Fruit fly (Drosophila melanogaster) whole organism, embryonic: ENCODE measurements around the gene CG34008.

Experiments used
- Antp ChIP-seq: fragments of 200-800 bp; sonication (Bioruptor generic); optimal IDR thresholded peaks from 3 replicates; lab custom pipeline; 2016; ENCODE audit warnings: missing biosample characterization, missing genetic modification characterization
- Bdp1 ChIP-seq: fragments of 200-800 bp; sonication (Bioruptor generic); optimal IDR thresholded peaks from 3 replicates; lab custom pipeline; 2016; ENCODE audit warnings: missing biosample characterization, missing genetic modification characterization
- CG10543 ChIP-seq: fragments of 200-800 bp; sonication (Bioruptor generic); optimal IDR thresholded peaks from 3 replicates; lab custom pipeline; 2017; ENCODE audit warnings: missing biosample characterization, mild to moderate bottlenecking, missing genetic modification characterization, moderate library complexity
- CG10979 ChIP-seq: fragments of 200-800 bp; sonication (Bioruptor generic); optimal IDR thresholded peaks from 2 replicates; lab custom pipeline; 2018; ENCODE audit warnings: missing biosample characterization, mild to moderate bottlenecking, missing genetic modification characterization, moderate library complexity
- CG11504 ChIP-seq: fragments of 200-800 bp; sonication (Bioruptor generic); optimal IDR thresholded peaks from 3 replicates; lab custom pipeline; 2019; ENCODE audit warnings: missing biosample characterization, mild to moderate bottlenecking, missing genetic modification characterization, moderate library complexity
- CG12071 ChIP-seq: fragments of 200-800 bp; sonication (Bioruptor generic); optimal IDR thresholded peaks from 3 replicates; lab custom pipeline; 2018; ENCODE audit warnings: missing biosample characterization, mild to moderate bottlenecking, missing genetic modification characterization
- CG13287 ChIP-seq: fragments of 200-800 bp; sonication (Bioruptor generic); IDR thresholded peaks from 2 replicates; pipeline ENCODE4 v1.3.6; 2022; ENCODE audit warnings: missing biosample characterization, missing genetic modification characterization; ENCODE audit not compliant: partially characterized antibody
- CG15514 ChIP-seq: fragments of 200-800 bp; sonication (Bioruptor generic); optimal IDR thresholded peaks from 3 replicates; lab custom pipeline; 2017; ENCODE audit warnings: missing biosample characterization, missing genetic modification characterization, mild to moderate bottlenecking, moderate library complexity, missing genetic modification reagents
- CG1647 ChIP-seq: fragments of 200-800 bp; sonication (Bioruptor generic); optimal IDR thresholded peaks from 3 replicates; lab custom pipeline; 2016; ENCODE audit warnings: missing biosample characterization, missing genetic modification characterization
- CG16813 ChIP-seq: fragments of 200-800 bp; sonication (Bioruptor generic); IDR thresholded peaks from 3 replicates; pipeline ENCODE4 v1.3.6; 2022; ENCODE audit warnings: missing biosample characterization, missing genetic modification characterization; ENCODE audit not compliant: partially characterized antibody
- CG1792 ChIP-seq: fragments of 200-800 bp; sonication (Bioruptor generic); optimal IDR thresholded peaks from 2 replicates; lab custom pipeline; 2016; ENCODE audit warnings: missing biosample characterization, missing genetic modification characterization
- CG2120 ChIP-seq: fragments of 200-800 bp; sonication (Bioruptor generic); optimal IDR thresholded peaks from 3 replicates; lab custom pipeline; 2016; ENCODE audit warnings: missing biosample characterization, missing genetic modification characterization
- CG2678 ChIP-seq: fragments of 200-800 bp; sonication (Bioruptor generic); optimal IDR thresholded peaks from 3 replicates; lab custom pipeline; 2019; ENCODE audit warnings: missing biosample characterization, mild to moderate bottlenecking, missing genetic modification characterization, moderate library complexity
- CG2712 ChIP-seq: fragments of 200-800 bp; optimal IDR thresholded peaks from 3 replicates; lab custom pipeline; 2019; ENCODE audit warnings: missing biosample characterization, mild to moderate bottlenecking, missing genetic modification characterization, moderate library complexity
- CG31365 ChIP-seq: fragments of 200-800 bp; sonication (Bioruptor generic); optimal IDR thresholded peaks from 2 replicates; lab custom pipeline; 2018; ENCODE audit warnings: missing biosample characterization, mild to moderate bottlenecking, missing genetic modification characterization
- CG6272 ChIP-seq: fragments of 200-800 bp; sonication (Bioruptor generic); IDR thresholded peaks from 2 replicates; pipeline ENCODE4 v1.3.6; 2022; ENCODE audit warnings: missing biosample characterization, missing genetic modification characterization
- CG6791 ChIP-seq: fragments of 200-800 bp; sonication (Bioruptor generic); IDR thresholded peaks from 3 replicates; pipeline ENCODE4 v1.3.6; 2022; ENCODE audit warnings: missing biosample characterization, missing genetic modification characterization; ENCODE audit not compliant: partially characterized antibody
- CG7556 ChIP-seq: fragments of 200-800 bp; sonication (Bioruptor generic); optimal IDR thresholded peaks from 2 replicates; lab custom pipeline; 2017; ENCODE audit warnings: missing biosample characterization, mild to moderate bottlenecking, missing genetic modification characterization
- D19B ChIP-seq: fragments of 200-800 bp; sonication (Bioruptor generic); optimal IDR thresholded peaks from 2 replicates; lab custom pipeline; 2017; ENCODE audit warnings: missing biosample characterization, mild to moderate bottlenecking, missing genetic modification characterization
- Deaf1 ChIP-seq: fragments of 200-800 bp; optimal IDR thresholded peaks from 3 replicates; lab custom pipeline; 2019; ENCODE audit warnings: missing biosample characterization, mild to moderate bottlenecking, missing genetic modification characterization, moderate library complexity
- Dp ChIP-seq: fragments of 200-800 bp; sonication (Bioruptor generic); optimal IDR thresholded peaks from 2 replicates; lab custom pipeline; 2018; ENCODE audit warnings: missing biosample characterization, mild to moderate bottlenecking, missing genetic modification characterization, moderate library complexity
- Ets65A ChIP-seq: fragments of 200-800 bp; sonication (Bioruptor generic); peaks from one replicate; lab custom pipeline; 2016; ENCODE audit warnings: missing biosample characterization, missing genetic modification characterization
- GATAe ChIP-seq: fragments of 200-800 bp; sonication (Bioruptor generic); conservative IDR thresholded peaks from 2 replicates; pipeline ENCODE4 v1.3.6; 2022; ENCODE audit warnings: missing biosample characterization, missing genetic modification characterization
- HLH3B ChIP-seq: fragments of 200-800 bp; sonication (Bioruptor generic); IDR thresholded peaks from 2 replicates; pipeline ENCODE4 v1.3.6; 2022; ENCODE audit warnings: missing biosample characterization, missing genetic modification characterization
- MTF-1 ChIP-seq: fragments of 200-800 bp; sonication (Bioruptor generic); optimal IDR thresholded peaks from 2 replicates; lab custom pipeline; 2018; ENCODE audit warnings: missing biosample characterization, mild to moderate bottlenecking, missing genetic modification characterization, borderline replicate concordance
- Nf-YB ChIP-seq: fragments of 200-800 bp; sonication (Bioruptor generic); optimal IDR thresholded peaks from 3 replicates; lab custom pipeline; 2019; ENCODE audit warnings: missing biosample characterization, mild to moderate bottlenecking, missing genetic modification characterization, moderate library complexity
- Side ChIP-seq: fragments of 200-800 bp; sonication (Bioruptor generic); optimal IDR thresholded peaks from 2 replicates; lab custom pipeline; 2016; ENCODE audit warnings: missing biosample characterization, missing genetic modification characterization
- Sin3A ChIP-seq: fragments of >200 bp; optimal IDR thresholded peaks from 2 replicates; lab custom pipeline; 2018
- Sox100B ChIP-seq: fragments of 200-800 bp; sonication (Bioruptor generic); optimal IDR thresholded peaks from 3 replicates; lab custom pipeline; 2018; ENCODE audit warnings: missing biosample characterization, mild to moderate bottlenecking, missing genetic modification characterization
- Sox102F ChIP-seq: fragments of 200-800 bp; sonication (Bioruptor generic); optimal IDR thresholded peaks from 2 replicates; lab custom pipeline; 2018; ENCODE audit warnings: missing biosample characterization, mild to moderate bottlenecking, missing genetic modification characterization, moderate library complexity
- Tbp ChIP-seq: fragments of >200 bp; optimal IDR thresholded peaks from 2 replicates; lab custom pipeline; 2018; ENCODE audit warnings: missing biosample characterization, missing genetic modification characterization
- al ChIP-seq: fragments of 200-800 bp; sonication (Bioruptor generic); IDR thresholded peaks from 2 replicates; pipeline ENCODE4 v1.3.6; 2022; ENCODE audit warnings: missing biosample characterization, missing genetic modification characterization
- ash1 ChIP-seq: fragments of 200-800 bp; sonication (Bioruptor generic); optimal IDR thresholded peaks from 2 replicates; lab custom pipeline; 2018; ENCODE audit warnings: missing biosample characterization, mild to moderate bottlenecking, missing genetic modification characterization
- chm ChIP-seq: fragments of 200-800 bp; sonication (Bioruptor generic); IDR thresholded peaks from 2 replicates; pipeline ENCODE4 v1.3.6; 2022; ENCODE audit warnings: missing biosample characterization, missing genetic modification characterization
- crol ChIP-seq: fragments of 200-800 bp; sonication (Bioruptor generic); IDR thresholded peaks from 2 replicates; pipeline ENCODE4 v1.3.6; 2022; ENCODE audit warnings: missing biosample characterization, missing genetic modification characterization
- dimm ChIP-seq: fragments of 200-800 bp; sonication (Bioruptor generic); IDR thresholded peaks from 2 replicates; pipeline ENCODE4 v1.3.6; 2022; ENCODE audit warnings: missing biosample characterization, missing genetic modification characterization
- dmrt99B ChIP-seq: fragments of 200-800 bp; sonication (Bioruptor generic); optimal IDR thresholded peaks from 2 replicates; lab custom pipeline; 2018; ENCODE audit warnings: missing biosample characterization, mild to moderate bottlenecking, missing genetic modification characterization, moderate library complexity
- exex ChIP-seq: fragments of 200-800 bp; sonication (Bioruptor generic); optimal IDR thresholded peaks from 4 replicates; lab custom pipeline; 2018; ENCODE audit warnings: missing biosample characterization, mild to moderate bottlenecking, missing genetic modification characterization, moderate library complexity
- fd64A ChIP-seq: fragments of 200-800 bp; sonication (Bioruptor generic); optimal IDR thresholded peaks from 3 replicates; lab custom pipeline; 2018; ENCODE audit warnings: missing biosample characterization, mild to moderate bottlenecking, missing genetic modification characterization
- jigr1 ChIP-seq: fragments of 200-800 bp; sonication (Bioruptor generic); IDR thresholded peaks from 3 replicates; pipeline ENCODE4 v1.3.6; 2022; ENCODE audit warnings: missing biosample characterization, missing genetic modification characterization
- lola ChIP-seq, 3 experiments: fragments of >200 bp in 2 of 3; fragments of 200-800 bp in 1 of 3; sonication (Bioruptor generic) in 1 of 3; optimal IDR thresholded peaks; 2 replicates each; lab custom pipeline; 2017 to 2019; ENCODE audit warnings: missing biosample characterization in 3 of 3, missing genetic modification characterization in 3 of 3, mild to moderate bottlenecking in 1 of 3, moderate library complexity in 1 of 3
- maf-S ChIP-seq: fragments of 200-800 bp; sonication (Bioruptor generic); optimal IDR thresholded peaks from 2 replicates; lab custom pipeline; 2016; ENCODE audit warnings: missing biosample characterization, missing genetic modification characterization
- pnt ChIP-seq: fragments of 200-800 bp; sonication (Bioruptor generic); optimal IDR thresholded peaks from 3 replicates; lab custom pipeline; 2016; ENCODE audit warnings: missing biosample characterization, missing genetic modification characterization
- rib ChIP-seq: fragments of 200-800 bp; sonication (Bioruptor generic); IDR thresholded peaks from 2 replicates; pipeline ENCODE4 v1.3.6; 2022; ENCODE audit warnings: missing biosample characterization, missing genetic modification characterization
- run ChIP-seq: fragments of 200-800 bp; sonication (Bioruptor generic); optimal IDR thresholded peaks from 3 replicates; lab custom pipeline; 2018; ENCODE audit warnings: missing biosample characterization, mild to moderate bottlenecking, missing genetic modification characterization
- sob ChIP-seq: fragments of 200-800 bp; sonication (Bioruptor generic); IDR thresholded peaks from 2 replicates; pipeline ENCODE4 v1.3.6; 2022; ENCODE audit warnings: missing biosample characterization, missing genetic modification characterization
- vfl ChIP-seq: fragments of 200-800 bp; sonication (Bioruptor generic); optimal IDR thresholded peaks from 2 replicates; lab custom pipeline; 2016; ENCODE audit warnings: missing biosample characterization, missing genetic modification characterization
- vvl ChIP-seq: fragments of 200-800 bp; sonication (Bioruptor generic); IDR thresholded peaks from 2 replicates; pipeline ENCODE4 v1.3.6; 2022; ENCODE audit warnings: missing biosample characterization, missing genetic modification characterization

CG34008 gene

dm6 chr3R:20594194-20595144 is 13.1 kb upstream of the CG34008 start (continued):
- TF ChIP-seq CG1792 (GFP tag; lab: Kevin White, UChicago) (peak; percentile 6), Dp (no peak), dmrt99B (tag; lab: Kevin White, UChicago) (peak; percentile 97), CG15514 (GFP tag; lab: Kevin White, UChicago) (peak; percentile 42), jigr1 (peak; percentile 59; the same call in 1 of the 3 replicates), maf-S (GFP tag; lab: Kevin White, UChicago) (no peak), CG12071 (GFP tag; lab: Kevin White, UChicago) (no peak), sob (peak; percentile 33; the same call in 1 of the 2 replicates), crol (GFP tag; lab: Robert Waterston, UW) (no peak), HLH3B (GFP tag; lab: Robert Waterston, UW) (peak; percentile 79), CG6272 (peak; percentile 63), CG7556 (GFP tag; lab: Kevin White, UChicago) (peak; percentile 95), Deaf1 (peak; percentile 75), CG11504 (tag; lab: Kevin White, UChicago) (peak; percentile 95), Bdp1 (GFP tag; lab: Kevin White, UChicago) (no peak), Antp (GFP tag; lab: Kevin White, UChicago) (no peak), Sox102F (GFP tag; lab: Kevin White, UChicago) (peak; percentile 93), Side (GFP tag; lab: Kevin White, UChicago) (peak; percentile 27), vfl (GFP tag; lab: Kevin White, UChicago) (no peak), CG2712 (tag; lab: Kevin White, UChicago) (peak; percentile 98), CG2678 (tag; lab: Kevin White, UChicago) (peak; percentile 95), fd64A (GFP tag; lab: Kevin White, UChicago) (peak; percentile 23), pnt (peak; percentile 3), CG13287 (GFP tag; lab: Robert Waterston, UW) (no peak), Sin3A (lab: Kevin White, UChicago) (no peak), CG10543 (peak; percentile 72), ash1 (GFP tag; lab: Kevin White, UChicago) (no peak), vvl (peak; percentile 86), Sox100B (peak; percentile 97), CG6791 (GFP tag; lab: Robert Waterston, UW) (no peak), CG2120 (GFP tag; lab: Kevin White, UChicago) (peak; percentile 55), exex (tag; lab: Kevin White, UChicago) (peak; percentile 17), D19B (GFP tag; lab: Kevin White, UChicago) (no peak), CG1647 (GFP tag; lab: Kevin White, UChicago) (peak; percentile 25), MTF-1 (peak; percentile 45), chm (GFP tag; lab: Robert Waterston, UW) (peak; percentile 56; the same call in 1 of the 2 replicates), GATAe (GFP tag; lab: Robert Waterston, UW) (no peak; the same call in 1 of the 2 replicates), Ets65A (peak; percentile 73), run (tag; lab: Kevin White, UChicago) (peak; percentile 87), rib (GFP tag; lab: Robert Waterston, UW) (peak; percentile 38; the same call in 1 of the 2 replicates), Tbp (no peak), CG16813 (no peak), dimm (GFP tag; lab: Robert Waterston, UW) (no peak), al (GFP tag; lab: Robert Waterston, UW) (peak; percentile 43; the same call in 1 of the 2 replicates), Nf-YB (GFP tag; lab: Kevin White, UChicago) (peak; percentile 84), lola (GFP tag; optimal IDR thresholded peaks at IDR 0.05; lab: Kevin White, UChicago) (peak in 1 of 3 experiments; percentile 98), CG31365 (no peak), CG10979 (tag; lab: Kevin White, UChicago) (peak; percentile 98)
